Worm (Caenorhabditis elegans): Measurements from ENCODE around the gene Y45G12C.10.

- TF ChIP-seq dmd-6 (GFP tag; IDR thresholded peaks at IDR 0.05) (no peak), aha-1 (tag) (no peak), skn-1 (tag; optimal IDR thresholded peaks at IDR 0.05) (no peak), madf-9 (GFP tag; conservative IDR thresholded peaks at IDR 0.05) (no peak), ztf-11 (tag; optimal IDR thresholded peaks at IDR 0.05) (no peak), ces-1 (GFP tag; optimal IDR thresholded peaks at IDR 0.05) (no peak), unc-39 (tag; optimal IDR thresholded peaks at IDR 0.05) (no peak), R02D3.7 (tag; optimal IDR thresholded peaks at IDR 0.05) (no peak), unc-62 (GFP tag; optimal IDR thresholded peaks at IDR 0.05 in 1 of 2) (no peak), unc-62 (tag; optimal IDR thresholded peaks at IDR 0.05) (no peak), nhr-237 (tag; optimal IDR thresholded peaks at IDR 0.05) (no peak), nhr-42 (GFP tag; IDR thresholded peaks at IDR 0.05) (no peak), mes-2 (tag; optimal IDR thresholded peaks at IDR 0.05; ENCODE audit: poor library complexity, severe bottlenecking) (no peak), hlh-11 (tag; optimal IDR thresholded peaks at IDR 0.05) (no peak), zag-1 (tag; optimal IDR thresholded peaks at IDR 0.05) (no peak)
These were observed 41.4 kb upstream of the Y45G12C.10 start, which contains the start of gene srt-4 for ce11 chrV:2577603-2578002.
